Fruit fly (Drosophila melanogaster) whole organism, embryonic: ENCODE results near the gene eloF.

ENCODE experiments used
- Atf6 ChIP-seq: fragments of 200-800 bp; sonication (Bioruptor generic); IDR thresholded peaks from 2 replicates; pipeline ENCODE4 v1.3.6; 2022; ENCODE audit warnings: missing biosample characterization, missing genetic modification characterization
- CG10274 ChIP-seq: fragments of 200-800 bp; sonication (Bioruptor generic); optimal IDR thresholded peaks from 3 replicates; lab custom pipeline; 2017; ENCODE audit warnings: missing biosample characterization, mild to moderate bottlenecking, missing genetic modification characterization
- CG10462 ChIP-seq: fragments of 200-800 bp; sonication (Bioruptor generic); optimal IDR thresholded peaks from 2 replicates; lab custom pipeline; 2016; ENCODE audit warnings: missing biosample characterization, missing genetic modification characterization
- CG10654 ChIP-seq: fragments of 200-800 bp; sonication (Bioruptor generic); optimal IDR thresholded peaks from 2 replicates; lab custom pipeline; 2016; ENCODE audit warnings: missing biosample characterization, missing genetic modification characterization
- CG12071 ChIP-seq: fragments of 200-800 bp; sonication (Bioruptor generic); optimal IDR thresholded peaks from 3 replicates; lab custom pipeline; 2018; ENCODE audit warnings: missing biosample characterization, mild to moderate bottlenecking, missing genetic modification characterization
- CG12155 ChIP-seq: fragments of 200-800 bp; sonication (Bioruptor generic); optimal IDR thresholded peaks from 3 replicates; lab custom pipeline; 2016; ENCODE audit warnings: missing biosample characterization, missing genetic modification characterization
- CG12299 ChIP-seq: fragments of 200-800 bp; sonication (Bioruptor generic); optimal IDR thresholded peaks from 2 replicates; lab custom pipeline; 2018; ENCODE audit warnings: missing biosample characterization, mild to moderate bottlenecking, missing genetic modification characterization
- CG12744 ChIP-seq: fragments of 200-800 bp; sonication (Bioruptor generic); optimal IDR thresholded peaks from 2 replicates; lab custom pipeline; 2016; ENCODE audit warnings: missing biosample characterization, missing genetic modification characterization
- CG14667 ChIP-seq: fragments of 200-800 bp; sonication (Bioruptor generic); IDR thresholded peaks from 2 replicates; pipeline ENCODE4 v1.3.6; 2022; ENCODE audit warnings: missing biosample characterization, missing genetic modification characterization
- CG15269 ChIP-seq: fragments of 200-800 bp; sonication (Bioruptor generic); optimal IDR thresholded peaks from 2 replicates; lab custom pipeline; 2018; ENCODE audit warnings: missing biosample characterization, mild to moderate bottlenecking, missing genetic modification characterization, moderate library complexity
- CG17568 ChIP-seq: fragments of 200-800 bp; sonication (Bioruptor generic); optimal IDR thresholded peaks from 2 replicates; lab custom pipeline; 2018; ENCODE audit warnings: missing biosample characterization, mild to moderate bottlenecking, missing genetic modification characterization, moderate library complexity
- CG18262 ChIP-seq: fragments of 200-800 bp; optimal IDR thresholded peaks from 3 replicates; lab custom pipeline; 2019; ENCODE audit warnings: missing biosample characterization, mild to moderate bottlenecking, missing genetic modification characterization, moderate library complexity
- CG18599 ChIP-seq: fragments of 200-800 bp; sonication (Bioruptor generic); optimal IDR thresholded peaks from 3 replicates; lab custom pipeline; 2017; ENCODE audit warnings: missing biosample characterization, missing genetic modification characterization, mild to moderate bottlenecking, moderate library complexity, missing genetic modification reagents
- CG2678 ChIP-seq: fragments of 200-800 bp; sonication (Bioruptor generic); optimal IDR thresholded peaks from 3 replicates; lab custom pipeline; 2019; ENCODE audit warnings: missing biosample characterization, mild to moderate bottlenecking, missing genetic modification characterization, moderate library complexity
- CG30020 ChIP-seq: fragments of 200-800 bp; optimal IDR thresholded peaks from 2 replicates; lab custom pipeline; 2019; ENCODE audit warnings: missing biosample characterization, mild to moderate bottlenecking, missing genetic modification characterization, moderate library complexity
- CG31388 ChIP-seq: fragments of 200-800 bp; sonication (Bioruptor generic); optimal IDR thresholded peaks from 2 replicates; lab custom pipeline; 2016; ENCODE audit warnings: missing biosample characterization, missing genetic modification characterization
- CG42726 ChIP-seq: fragments of 200-800 bp; sonication (Bioruptor generic); IDR thresholded peaks from 2 replicates; pipeline ENCODE4 v1.3.6; 2022; ENCODE audit warnings: missing biosample characterization, missing genetic modification characterization; ENCODE audit not compliant: partially characterized antibody
- CG5180 ChIP-seq: fragments of 200-800 bp; sonication (Bioruptor generic); optimal IDR thresholded peaks from 3 replicates; lab custom pipeline; 2017; ENCODE audit warnings: missing biosample characterization, missing genetic modification characterization, mild to moderate bottlenecking, moderate library complexity, missing genetic modification reagents
- CG6272 ChIP-seq: fragments of 200-800 bp; sonication (Bioruptor generic); IDR thresholded peaks from 2 replicates; pipeline ENCODE4 v1.3.6; 2022; ENCODE audit warnings: missing biosample characterization, missing genetic modification characterization
- CG7987 ChIP-seq: fragments of 200-800 bp; sonication (Bioruptor generic); optimal IDR thresholded peaks from 2 replicates; lab custom pipeline; 2018; ENCODE audit warnings: missing biosample characterization, mild to moderate bottlenecking, missing genetic modification characterization, moderate library complexity
- CTCF ChIP-seq: fragments of 200-800 bp; sonication (Bioruptor generic); optimal IDR thresholded peaks from 2 replicates; lab custom pipeline; 2017; ENCODE audit warnings: missing biosample characterization, mild to moderate bottlenecking, missing genetic modification characterization, moderate library complexity
- D19B ChIP-seq: fragments of 200-800 bp; sonication (Bioruptor generic); optimal IDR thresholded peaks from 2 replicates; lab custom pipeline; 2017; ENCODE audit warnings: missing biosample characterization, mild to moderate bottlenecking, missing genetic modification characterization
- Deaf1 ChIP-seq: fragments of 200-800 bp; optimal IDR thresholded peaks from 3 replicates; lab custom pipeline; 2019; ENCODE audit warnings: missing biosample characterization, mild to moderate bottlenecking, missing genetic modification characterization, moderate library complexity
- Dll ChIP-seq: fragments of 200-800 bp; sonication (Bioruptor generic); IDR thresholded peaks from 4 replicates; pipeline ENCODE4 v1.3.6; 2022; ENCODE audit warnings: missing biosample characterization, missing genetic modification characterization; ENCODE audit not compliant: partially characterized antibody
- Elba2 ChIP-seq: fragments of 200-800 bp; sonication (Bioruptor generic); optimal IDR thresholded peaks from 3 replicates; lab custom pipeline; 2016; ENCODE audit warnings: missing biosample characterization, missing genetic modification characterization
- HHEX ChIP-seq: fragments of 200-800 bp; sonication (Bioruptor generic); optimal IDR thresholded peaks from 3 replicates; lab custom pipeline; 2017; ENCODE audit warnings: missing biosample characterization, mild to moderate bottlenecking, missing genetic modification characterization, missing genetic modification reagents
- Meics ChIP-seq: fragments of 200-800 bp; sonication (Bioruptor generic); optimal IDR thresholded peaks from 2 replicates; lab custom pipeline; 2017; ENCODE audit warnings: missing biosample characterization, mild to moderate bottlenecking, missing genetic modification characterization
- NFAT ChIP-seq: fragments of 200-800 bp; sonication (Bioruptor generic); IDR thresholded peaks from 2 replicates; pipeline ENCODE4 v1.3.6; 2022; ENCODE audit warnings: missing biosample characterization, missing genetic modification characterization
- PHDP ChIP-seq: fragments of 200-800 bp; sonication (Bioruptor generic); optimal IDR thresholded peaks from 3 replicates; lab custom pipeline; 2018; ENCODE audit warnings: missing biosample characterization, mild to moderate bottlenecking, missing genetic modification characterization, moderate library complexity
- Ptx1 ChIP-seq: fragments of 200-800 bp; sonication (Bioruptor generic); IDR thresholded peaks from 2 replicates; pipeline ENCODE4 v1.3.6; 2022; ENCODE audit warnings: missing biosample characterization, missing genetic modification characterization
- Six4 ChIP-seq: fragments of 200-800 bp; sonication (Bioruptor generic); optimal IDR thresholded peaks from 2 replicates; lab custom pipeline; 2016; ENCODE audit warnings: missing biosample characterization, missing genetic modification characterization
- Xbp1 ChIP-seq: fragments of 200-800 bp; sonication (Bioruptor generic); optimal IDR thresholded peaks from 3 replicates; lab custom pipeline; 2016; ENCODE audit warnings: missing biosample characterization, mild to moderate bottlenecking, missing genetic modification characterization
- ara ChIP-seq: fragments of 200-800 bp; sonication (Bioruptor generic); IDR thresholded peaks from 2 replicates; pipeline ENCODE4 v1.3.6; 2022; ENCODE audit warnings: missing biosample characterization, missing genetic modification characterization
- bbx ChIP-seq: fragments of 200-800 bp; sonication (Bioruptor generic); IDR thresholded peaks from 2 replicates; pipeline ENCODE4 v1.3.6; 2022; ENCODE audit warnings: missing biosample characterization, missing genetic modification characterization; ENCODE audit not compliant: partially characterized antibody
- cas ChIP-seq: fragments of 200-800 bp; sonication (Bioruptor generic); IDR thresholded peaks from 2 replicates; pipeline ENCODE4 v1.3.6; 2022; ENCODE audit warnings: missing biosample characterization, missing genetic modification characterization
- cato ChIP-seq: fragments of 200-800 bp; sonication (Bioruptor generic); optimal IDR thresholded peaks from 2 replicates; lab custom pipeline; 2016; ENCODE audit warnings: missing biosample characterization, missing genetic modification characterization, borderline replicate concordance
- crc ChIP-seq: fragments of 200-800 bp; sonication (Bioruptor generic); optimal IDR thresholded peaks from 2 replicates; lab custom pipeline; 2016; ENCODE audit warnings: missing biosample characterization, missing genetic modification characterization
- da ChIP-seq: fragments of 200-800 bp; sonication (Bioruptor generic); optimal IDR thresholded peaks from 2 replicates; lab custom pipeline; 2016; ENCODE audit warnings: missing biosample characterization, missing genetic modification characterization
- en ChIP-seq: fragments of 200-800 bp; sonication (Bioruptor generic); optimal IDR thresholded peaks from 2 replicates; lab custom pipeline; 2016; ENCODE audit warnings: missing biosample characterization, missing genetic modification characterization
- fu2 ChIP-seq: fragments of 200-800 bp; sonication (Bioruptor generic); optimal IDR thresholded peaks from 2 replicates; lab custom pipeline; 2016; ENCODE audit warnings: missing biosample characterization, missing genetic modification characterization
- hb ChIP-seq: fragments of 200-800 bp; sonication (Bioruptor generic); IDR thresholded peaks from 3 replicates; pipeline ENCODE4 v1.3.6; 2022; ENCODE audit warnings: missing biosample characterization, missing genetic modification characterization; ENCODE audit not compliant: partially characterized antibody
- kni ChIP-seq: fragments of 200-800 bp; sonication (Bioruptor generic); optimal IDR thresholded peaks from 3 replicates; lab custom pipeline; 2017; ENCODE audit warnings: mild to moderate bottlenecking, missing biosample characterization, missing genetic modification reagents, missing genetic modification characterization
- pum ChIP-seq: fragments of 200-800 bp; sonication (Bioruptor generic); optimal IDR thresholded peaks from 2 replicates; lab custom pipeline; 2016; ENCODE audit warnings: missing biosample characterization, missing genetic modification characterization
- pzg ChIP-seq: fragments of 200-800 bp; sonication (Bioruptor generic); optimal IDR thresholded peaks from 3 replicates; lab custom pipeline; 2018; ENCODE audit warnings: missing biosample characterization, mild to moderate bottlenecking, missing genetic modification characterization, moderate library complexity
- rib ChIP-seq: fragments of 200-800 bp; sonication (Bioruptor generic); IDR thresholded peaks from 2 replicates; pipeline ENCODE4 v1.3.6; 2022; ENCODE audit warnings: missing biosample characterization, missing genetic modification characterization
- seq ChIP-seq: fragments of 200-800 bp; sonication (Bioruptor generic); IDR thresholded peaks from 2 replicates; pipeline ENCODE4 v1.3.6; 2022; ENCODE audit warnings: missing biosample characterization, missing genetic modification characterization
- unpg ChIP-seq: fragments of 200-800 bp; sonication (Bioruptor generic); optimal IDR thresholded peaks from 3 replicates; lab custom pipeline; 2018; ENCODE audit warnings: missing biosample characterization, mild to moderate bottlenecking, missing genetic modification characterization, moderate library complexity

The eloF gene

dm6 chr3R:9767620-9768592, 46.1 kb upstream of the eloF start, which contains the start of gene Naa80 (continued):
- TF ChIP-seq crc = peak; percentile 22
- TF ChIP-seq CG14667 (GFP tag; lab: Robert Waterston, UW) = no peak; the same call in 1 of the 2 replicates
- TF ChIP-seq CG6272 (GFP tag; lab: Robert Waterston, UW) = no peak
- peak; percentile 51 for TF ChIP-seq CG10654 (GFP tag; lab: Kevin White, UChicago)
- peak; percentile 54 for TF ChIP-seq kni
- TF ChIP-seq cas (GFP tag; lab: Robert Waterston, UW) = peak; percentile 26; the same call in 1 of the 2 replicates
- peak; percentile 19 for TF ChIP-seq CG12744
- peak; percentile 87 for TF ChIP-seq NFAT
- peak; percentile 37 for TF ChIP-seq unpg (GFP tag; lab: Kevin White, UChicago)
- TF ChIP-seq pum = peak; percentile 78
- peak; percentile 65 for TF ChIP-seq CG42726 (GFP tag; lab: Robert Waterston, UW)
- peak; percentile 56 for TF ChIP-seq Ptx1 (GFP tag; lab: Robert Waterston, UW)
- peak; percentile 37 for TF ChIP-seq CTCF (GFP tag; lab: Kevin White, UChicago)
- peak; percentile 53 for TF ChIP-seq Deaf1 (tag; lab: Kevin White, UChicago)
- TF ChIP-seq CG12299 (tag; lab: Kevin White, UChicago) = peak; percentile 31
- peak; percentile 65 for TF ChIP-seq bbx (GFP tag; lab: Robert Waterston, UW)
- TF ChIP-seq CG10462 (GFP tag; lab: Kevin White, UChicago) = no peak
- TF ChIP-seq Six4 (GFP tag; lab: Kevin White, UChicago) = peak; percentile 1
- TF ChIP-seq en (GFP tag; lab: Kevin White, UChicago) = no peak
- TF ChIP-seq fu2 = peak; percentile 86
- peak; percentile 74 for TF ChIP-seq CG12155
- TF ChIP-seq PHDP (tag; lab: Kevin White, UChicago) = peak; percentile 35
- TF ChIP-seq CG18262 (tag; lab: Kevin White, UChicago) = peak; percentile 11
- TF ChIP-seq CG10274 (GFP tag; lab: Kevin White, UChicago) = peak; percentile 12
- TF ChIP-seq CG17568 (GFP tag; lab: Kevin White, UChicago) = no peak
- TF ChIP-seq rib = peak; percentile 90
- peak; percentile 38 for TF ChIP-seq CG15269
- TF ChIP-seq CG12071 (GFP tag; lab: Kevin White, UChicago) = peak; percentile 32
- TF ChIP-seq Elba2 (GFP tag; lab: Kevin White, UChicago) = no peak
- TF ChIP-seq Meics (GFP tag; lab: Kevin White, UChicago) = peak; percentile 57
- TF ChIP-seq da = peak; percentile 38
- no peak; the same call in 2 of the 3 replicates for TF ChIP-seq hb (GFP tag; lab: Robert Waterston, UW)
- TF ChIP-seq cato (GFP tag; lab: Kevin White, UChicago) = peak; percentile 44
- peak; percentile 73 for TF ChIP-seq Xbp1
- no peak for TF ChIP-seq CG5180
- TF ChIP-seq CG31388 (GFP tag; lab: Kevin White, UChicago) = no peak
- TF ChIP-seq CG2678 (tag; lab: Kevin White, UChicago) = no peak
- TF ChIP-seq Atf6 (GFP tag; lab: Robert Waterston, UW) = peak; percentile 29; the same call in 1 of the 2 replicates
- peak; percentile 66 for TF ChIP-seq HHEX
- TF ChIP-seq CG30020 (tag; lab: Kevin White, UChicago) = peak; percentile 9
- TF ChIP-seq CG7987 = peak; percentile 66
- TF ChIP-seq CG18599 (GFP tag; lab: Kevin White, UChicago) = peak; percentile 74
- TF ChIP-seq D19B (GFP tag; lab: Kevin White, UChicago) = peak; percentile 8
- 0 out of 4 replicates have a peak, but pooled peaks have one; percentile 39 for TF ChIP-seq Dll (GFP tag; lab: Robert Waterston, UW)
- TF ChIP-seq seq (GFP tag; lab: Robert Waterston, UW) = 0 out of 2 replicates have a peak, but pooled peaks have one; percentile 33
- TF ChIP-seq ara (GFP tag; lab: Robert Waterston, UW) = peak; percentile 43; the same call in 1 of the 2 replicates
- peak; percentile 94 for TF ChIP-seq pzg (GFP tag; lab: Kevin White, UChicago)
